Worm (Caenorhabditis elegans): ENCODE measurements around the gene F56B3.6.

DNA sequence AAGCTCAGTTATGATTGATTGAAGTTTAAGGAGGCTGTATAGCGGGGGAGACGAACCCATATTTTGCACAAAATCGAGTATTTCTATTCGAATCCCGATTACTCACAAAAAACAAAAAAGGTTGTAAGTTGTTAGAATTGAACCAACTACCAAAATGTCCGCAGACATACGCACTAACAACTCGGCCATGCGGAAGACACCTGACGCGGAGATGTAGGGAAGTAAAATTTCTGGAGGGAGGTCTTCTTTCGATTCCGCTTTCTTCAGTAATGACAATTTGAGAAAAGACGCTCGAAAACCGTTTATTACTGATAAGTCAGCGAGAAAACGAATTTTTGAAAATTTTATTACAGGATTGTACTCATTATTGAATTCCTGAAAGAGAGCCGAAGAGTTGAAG lies 30.0 kb downstream of the F56B3.6 start:
- TF ChIP-seq F55B11.4 (tag; optimal IDR thresholded peaks at IDR 0.05; ENCODE audit: borderline replicate concordance, insufficient read depth): no peak
- TF ChIP-seq F37B4.10 (GFP tag; IDR thresholded peaks at IDR 0.05): no peak
- TF ChIP-seq unc-62 (GFP tag; optimal IDR thresholded peaks at IDR 0.05): no peak
- TF ChIP-seq hlh-26 (GFP tag; conservative IDR thresholded peaks at IDR 0.05): no peak
- no peak for TF ChIP-seq F49E8.2 (tag; optimal IDR thresholded peaks at IDR 0.05; ENCODE audit: insufficient read depth)
- TF ChIP-seq snpc-4 (GFP tag; optimal IDR thresholded peaks at IDR 0.05): no peak
- peak in 1 of 4 experiments; percentile 35 for TF ChIP-seq snpc-4 (tag; optimal IDR thresholded peaks at IDR 0.05)
- no peak for TF ChIP-seq pbrm-1 (GFP tag; IDR thresholded peaks at IDR 0.05)
- TF ChIP-seq let-607 (tag; optimal IDR thresholded peaks at IDR 0.05): no peak
- TF ChIP-seq bed-2 (GFP tag; IDR thresholded peaks at IDR 0.05): no peak
- TF ChIP-seq lin-35 (GFP tag; optimal IDR thresholded peaks at IDR 0.05): no peak
- no peak for TF ChIP-seq K11D2.4 (GFP tag; IDR thresholded peaks at IDR 0.05)
- TF ChIP-seq F57C9.4 (tag; optimal IDR thresholded peaks at IDR 0.05): no peak
- TF ChIP-seq ama-1 (optimal IDR thresholded peaks at IDR 0.05): no peak
- no peak for TF ChIP-seq ama-1 (GFP tag; optimal IDR thresholded peaks at IDR 0.05)
